Fruit fly (Drosophila melanogaster) whole organism, embryonic: ENCODE measurements around the gene mei-P26.

ENCODE experiments used
- B-H2 ChIP-seq: fragments of 200-800 bp; sonication (Bioruptor generic); optimal IDR thresholded peaks from 2 replicates; lab custom pipeline; 2018; ENCODE audit warnings: missing biosample characterization, mild to moderate bottlenecking, missing genetic modification characterization
- Bteb2 ChIP-seq: fragments of 200-800 bp; sonication (Bioruptor generic); optimal IDR thresholded peaks from 2 replicates; lab custom pipeline; 2016; ENCODE audit warnings: missing biosample characterization, missing genetic modification characterization
- CG10147 ChIP-seq: fragments of 200-800 bp; sonication (Bioruptor generic); optimal IDR thresholded peaks from 2 replicates; lab custom pipeline; 2019; ENCODE audit warnings: missing biosample characterization, mild to moderate bottlenecking, missing genetic modification characterization, moderate library complexity
- CG1603 ChIP-seq: fragments of 200-800 bp; sonication (Bioruptor generic); optimal IDR thresholded peaks from 2 replicates; lab custom pipeline; 2019; ENCODE audit warnings: missing biosample characterization, mild to moderate bottlenecking, missing genetic modification characterization, moderate library complexity
- CG17359 ChIP-seq: fragments of 200-800 bp; sonication (Bioruptor generic); optimal IDR thresholded peaks from 3 replicates; lab custom pipeline; 2018; ENCODE audit warnings: missing biosample characterization, mild to moderate bottlenecking, missing genetic modification characterization, moderate library complexity
- CG17385 ChIP-seq: fragments of 200-800 bp; sonication (Bioruptor generic); optimal IDR thresholded peaks from 3 replicates; lab custom pipeline; 2018; ENCODE audit warnings: missing biosample characterization, mild to moderate bottlenecking, missing genetic modification characterization
- CG17802 ChIP-seq: fragments of 200-800 bp; sonication (Bioruptor generic); optimal IDR thresholded peaks from 2 replicates; lab custom pipeline; 2018; ENCODE audit warnings: missing biosample characterization, mild to moderate bottlenecking, missing genetic modification characterization, moderate library complexity
- CG18619 ChIP-seq: fragments of 200-800 bp; sonication (Bioruptor generic); optimal IDR thresholded peaks from 3 replicates; lab custom pipeline; 2017; ENCODE audit warnings: missing biosample characterization, mild to moderate bottlenecking, missing genetic modification characterization
- CG2120 ChIP-seq: fragments of 200-800 bp; sonication (Bioruptor generic); optimal IDR thresholded peaks from 3 replicates; lab custom pipeline; 2016; ENCODE audit warnings: missing biosample characterization, missing genetic modification characterization
- CG30431 ChIP-seq: fragments of 200-800 bp; sonication (Bioruptor generic); optimal IDR thresholded peaks from 2 replicates; lab custom pipeline; 2017; ENCODE audit warnings: missing biosample characterization, missing genetic modification characterization
- CG3838 ChIP-seq: fragments of 200-800 bp; sonication (Bioruptor generic); optimal IDR thresholded peaks from 3 replicates; lab custom pipeline; 2016; ENCODE audit warnings: missing biosample characterization, missing genetic modification characterization
- CG3847 ChIP-seq: fragments of 200-800 bp; sonication (Bioruptor generic); IDR thresholded peaks from 2 replicates; pipeline ENCODE4 v1.3.6; 2022; ENCODE audit warnings: missing biosample characterization, missing genetic modification characterization
- CG4424 ChIP-seq: fragments of 200-800 bp; sonication (Bioruptor generic); optimal IDR thresholded peaks from 3 replicates; lab custom pipeline; 2016; ENCODE audit warnings: missing biosample characterization, missing genetic modification characterization
- CG4617 ChIP-seq: fragments of 200-800 bp; sonication (Bioruptor generic); optimal IDR thresholded peaks from 3 replicates; lab custom pipeline; 2016; ENCODE audit warnings: missing biosample characterization, missing genetic modification characterization, borderline replicate concordance
- CG6175 ChIP-seq: fragments of 200-800 bp; sonication (Bioruptor generic); IDR thresholded peaks from 3 replicates; pipeline ENCODE4 v1.3.6; 2022; ENCODE audit warnings: missing biosample characterization, missing genetic modification characterization
- CG6272 ChIP-seq: fragments of 200-800 bp; sonication (Bioruptor generic); IDR thresholded peaks from 2 replicates; pipeline ENCODE4 v1.3.6; 2022; ENCODE audit warnings: missing biosample characterization, missing genetic modification characterization
- CG9727 ChIP-seq: fragments of 200-800 bp; sonication (Bioruptor generic); optimal IDR thresholded peaks from 3 replicates; lab custom pipeline; 2017; ENCODE audit warnings: missing biosample characterization, mild to moderate bottlenecking, missing genetic modification characterization
- CoRest ChIP-seq: fragments of 200-800 bp; sonication (Bioruptor generic); optimal IDR thresholded peaks from 3 replicates; lab custom pipeline; 2018; ENCODE audit warnings: missing biosample characterization, mild to moderate bottlenecking, missing genetic modification characterization, moderate library complexity
- D ChIP-seq, 2 experiments: fragments of 200-800 bp in 1 of 2; fragments of >200 bp in 1 of 2; sonication (Bioruptor generic) in 1 of 2; optimal IDR thresholded peaks; 2 replicates in 1 of 2; 3 replicates in 1 of 2; lab custom pipeline; 2017; ENCODE audit warnings: mild to moderate bottlenecking in 1 of 2, missing biosample characterization in 1 of 2, missing genetic modification characterization in 1 of 2, missing genetic modification reagents in 1 of 2
- Dip3 ChIP-seq: fragments of 200-800 bp; sonication (Bioruptor generic); optimal IDR thresholded peaks from 3 replicates; lab custom pipeline; 2016; ENCODE audit warnings: missing biosample characterization, missing genetic modification characterization
- Doc3 ChIP-seq: fragments of 200-800 bp; sonication (Bioruptor generic); IDR thresholded peaks from 3 replicates; pipeline ENCODE4 v1.3.6; 2022; ENCODE audit warnings: missing biosample characterization, missing genetic modification characterization; ENCODE audit not compliant: partially characterized antibody
- GATAe ChIP-seq: fragments of 200-800 bp; sonication (Bioruptor generic); conservative IDR thresholded peaks from 2 replicates; pipeline ENCODE4 v1.3.6; 2022; ENCODE audit warnings: missing biosample characterization, missing genetic modification characterization
- Gsc ChIP-seq: fragments of 200-800 bp; sonication (Bioruptor generic); IDR thresholded peaks from 2 replicates; pipeline ENCODE4 v1.3.6; 2022; ENCODE audit warnings: missing biosample characterization, missing genetic modification characterization
- HLH54F ChIP-seq: fragments of 200-800 bp; sonication (Bioruptor generic); optimal IDR thresholded peaks from 3 replicates; lab custom pipeline; 2016; ENCODE audit warnings: missing biosample characterization, missing genetic modification characterization
- MBD-R2 ChIP-seq: fragments of 200-800 bp; sonication (Bioruptor generic); IDR thresholded peaks from 2 replicates; pipeline ENCODE4 v1.3.6; 2022; ENCODE audit warnings: missing biosample characterization, missing genetic modification characterization
- Med ChIP-seq: fragments of 200-800 bp; sonication (Bioruptor generic); peaks from one replicate; lab custom pipeline; 2016; ENCODE audit warnings: missing biosample characterization, missing genetic modification characterization, mild to moderate bottlenecking, inconsistent platforms, moderate library complexity
- Myb ChIP-seq: fragments of 200-800 bp; sonication (Bioruptor generic); optimal IDR thresholded peaks from 2 replicates; lab custom pipeline; 2016; ENCODE audit warnings: missing biosample characterization, missing genetic modification characterization
- Nf-YC ChIP-seq: fragments of 200-800 bp; optimal IDR thresholded peaks from 3 replicates; lab custom pipeline; 2019; ENCODE audit warnings: missing biosample characterization, mild to moderate bottlenecking, missing genetic modification characterization, moderate library complexity
- Oaz ChIP-seq: fragments of 200-800 bp; sonication (Bioruptor generic); IDR thresholded peaks from 2 replicates; pipeline ENCODE4 v1.3.6; 2022; ENCODE audit warnings: missing biosample characterization, missing genetic modification characterization
- Oli ChIP-seq: fragments of 200-800 bp; sonication (Bioruptor generic); optimal IDR thresholded peaks from 2 replicates; lab custom pipeline; 2018; ENCODE audit warnings: missing biosample characterization, mild to moderate bottlenecking, missing genetic modification characterization, moderate library complexity
- Ptx1 ChIP-seq: fragments of 200-800 bp; sonication (Bioruptor generic); IDR thresholded peaks from 2 replicates; pipeline ENCODE4 v1.3.6; 2022; ENCODE audit warnings: missing biosample characterization, missing genetic modification characterization
- Rfx ChIP-seq: fragments of 200-800 bp; sonication (Bioruptor generic); IDR thresholded peaks from 2 replicates; pipeline ENCODE4 v1.3.6; 2022; ENCODE audit warnings: missing biosample characterization, missing genetic modification characterization
- ci ChIP-seq: fragments of 200-800 bp; sonication (Bioruptor generic); IDR thresholded peaks from 3 replicates; pipeline ENCODE4 v1.3.6; 2022; ENCODE audit warnings: missing biosample characterization, missing genetic modification characterization
- cwo ChIP-seq: fragments of 200-800 bp; sonication (Bioruptor generic); optimal IDR thresholded peaks from 3 replicates; lab custom pipeline; 2017; ENCODE audit warnings: missing biosample characterization, missing genetic modification characterization, mild to moderate bottlenecking, moderate library complexity, missing genetic modification reagents
- dan ChIP-seq: fragments of 200-800 bp; sonication (Bioruptor generic); IDR thresholded peaks from 2 replicates; pipeline ENCODE4 v1.3.6; 2022; ENCODE audit warnings: missing biosample characterization, missing genetic modification characterization
- disco-r ChIP-seq: fragments of 200-800 bp; sonication (Bioruptor generic); optimal IDR thresholded peaks from 2 replicates; lab custom pipeline; 2016; ENCODE audit warnings: missing biosample characterization, missing genetic modification characterization
- emc ChIP-seq: fragments of 200-800 bp; sonication (Bioruptor generic); optimal IDR thresholded peaks from 2 replicates; lab custom pipeline; 2016; ENCODE audit warnings: missing biosample characterization, missing genetic modification characterization
- esg ChIP-seq: fragments of 200-800 bp; sonication (Bioruptor generic); conservative IDR thresholded peaks from 2 replicates; pipeline ENCODE4 v1.3.6; 2022; ENCODE audit warnings: missing biosample characterization, missing genetic modification characterization
- ewg ChIP-seq: fragments of 200-800 bp; sonication (Bioruptor generic); optimal IDR thresholded peaks from 3 replicates; lab custom pipeline; 2017; ENCODE audit warnings: mild to moderate bottlenecking, missing biosample characterization, missing genetic modification reagents, missing genetic modification characterization
- lov ChIP-seq, 2 experiments: fragments of 200-800 bp in 1 of 2; fragments of >200 bp in 1 of 2; sonication (Bioruptor generic) in 1 of 2; IDR thresholded peaks in 1 of 2; optimal IDR thresholded peaks in 1 of 2; 2 replicates in 1 of 2; 3 replicates in 1 of 2; pipeline versions ENCODE4 v1.3.6 to Lab custom; 2017 to 2022; ENCODE audit warnings: missing biosample characterization in 1 of 2, missing genetic modification characterization in 1 of 2
- maf-S ChIP-seq: fragments of 200-800 bp; sonication (Bioruptor generic); optimal IDR thresholded peaks from 2 replicates; lab custom pipeline; 2016; ENCODE audit warnings: missing biosample characterization, missing genetic modification characterization
- odd ChIP-seq: fragments of 200-800 bp; sonication (Bioruptor generic); optimal IDR thresholded peaks from 2 replicates; lab custom pipeline; 2017; ENCODE audit warnings: missing biosample characterization, mild to moderate bottlenecking, missing genetic modification characterization
- peb ChIP-seq: fragments of 200-800 bp; sonication (Bioruptor generic); IDR thresholded peaks from 2 replicates; pipeline ENCODE4 v1.3.6; 2022; ENCODE audit warnings: missing biosample characterization, missing genetic modification characterization
- phol ChIP-seq: fragments of 200-800 bp; sonication (Bioruptor generic); optimal IDR thresholded peaks from 3 replicates; lab custom pipeline; 2018; ENCODE audit warnings: missing biosample characterization, mild to moderate bottlenecking, missing genetic modification characterization, moderate library complexity
- pnt ChIP-seq: fragments of 200-800 bp; sonication (Bioruptor generic); optimal IDR thresholded peaks from 3 replicates; lab custom pipeline; 2016; ENCODE audit warnings: missing biosample characterization, missing genetic modification characterization
- slp2 ChIP-seq: fragments of 200-800 bp; sonication (Bioruptor generic); optimal IDR thresholded peaks from 2 replicates; lab custom pipeline; 2016; ENCODE audit warnings: missing biosample characterization, missing genetic modification characterization
- sob ChIP-seq: fragments of 200-800 bp; sonication (Bioruptor generic); IDR thresholded peaks from 2 replicates; pipeline ENCODE4 v1.3.6; 2022; ENCODE audit warnings: missing biosample characterization, missing genetic modification characterization
- tin ChIP-seq: fragments of 200-800 bp; sonication (Bioruptor generic); optimal IDR thresholded peaks from 3 replicates; lab custom pipeline; 2016; ENCODE audit warnings: missing biosample characterization, missing genetic modification characterization
- unpg ChIP-seq: fragments of 200-800 bp; sonication (Bioruptor generic); optimal IDR thresholded peaks from 3 replicates; lab custom pipeline; 2018; ENCODE audit warnings: missing biosample characterization, mild to moderate bottlenecking, missing genetic modification characterization, moderate library complexity

The mei-P26 gene

dm6 chrX:9136776-9137550 is 26.1 kb upstream of the mei-P26 start (continued):
- TF ChIP-seq odd (no peak), Rfx (GFP tag; lab: Robert Waterston, UW) (no peak), dan (GFP tag; lab: Robert Waterston, UW) (no peak), CG9727 (GFP tag; lab: Kevin White, UChicago) (peak; percentile 22), lov (optimal IDR thresholded peaks at IDR 0.05; lab: Kevin White, UChicago) (no peak), lov (GFP tag; IDR thresholded peaks at IDR 0.05; lab: Robert Waterston, UW) (no peak; the same call in 2 of the 3 replicates), Med (peak; percentile 89), Dip3 (GFP tag; lab: Kevin White, UChicago) (no peak), CG17802 (tag; lab: Kevin White, UChicago) (peak; percentile 14), Gsc (GFP tag; lab: Robert Waterston, UW) (no peak), CG4424 (GFP tag; lab: Kevin White, UChicago) (peak; percentile 49), Oaz (GFP tag; lab: Robert Waterston, UW) (no peak), CoRest (tag; lab: Kevin White, UChicago) (peak; percentile 60), GATAe (GFP tag; lab: Robert Waterston, UW) (no peak), ewg (GFP tag; lab: Kevin White, UChicago) (peak; percentile 44), cwo (GFP tag; lab: Kevin White, UChicago) (no peak), disco-r (GFP tag; lab: Kevin White, UChicago) (no peak), MBD-R2 (no peak), CG18619 (peak; percentile 4), Nf-YC (tag; lab: Kevin White, UChicago) (no peak), CG4617 (GFP tag; lab: Kevin White, UChicago) (no peak), CG3838 (GFP tag; lab: Kevin White, UChicago) (no peak), sob (GFP tag; lab: Robert Waterston, UW) (peak; percentile 33; the same call in 1 of the 2 replicates), CG1603 (tag; lab: Kevin White, UChicago) (peak; percentile 55), CG2120 (GFP tag; lab: Kevin White, UChicago) (peak; percentile 39), unpg (GFP tag; lab: Kevin White, UChicago) (peak; percentile 64), CG17385 (GFP tag; lab: Kevin White, UChicago) (peak; percentile 57), CG30431 (GFP tag; lab: Kevin White, UChicago) (no peak), Oli (tag; lab: Kevin White, UChicago) (peak; percentile 59), phol (peak; percentile 58), B-H2 (GFP tag; lab: Kevin White, UChicago) (no peak), tin (peak; percentile 37), D (optimal IDR thresholded peaks at IDR 0.05; lab: Kevin White, UChicago) (no peak), D (GFP tag; optimal IDR thresholded peaks at IDR 0.05; lab: Kevin White, UChicago) (peak; percentile 8), peb (GFP tag; lab: Robert Waterston, UW) (no peak), CG17359 (peak; percentile 74), CG3847 (no peak), Myb (GFP tag; lab: Kevin White, UChicago) (peak; percentile 34), esg (GFP tag; lab: Robert Waterston, UW) (peak; percentile 44; the same call in 1 of the 2 replicates), pnt (GFP tag; lab: Kevin White, UChicago) (peak; percentile 37), emc (GFP tag; lab: Kevin White, UChicago) (peak; percentile 17), Ptx1 (GFP tag; lab: Robert Waterston, UW) (peak; percentile 68), slp2 (GFP tag; lab: Kevin White, UChicago) (peak; percentile 36), Doc3 (no peak), HLH54F (no peak), CG10147 (no peak), CG6175 (GFP tag; lab: Robert Waterston, UW) (no peak), ci (GFP tag; lab: Robert Waterston, UW) (peak; percentile 59; the same call in 1 of the 3 replicates), CG6272 (no peak), Bteb2 (GFP tag; lab: Kevin White, UChicago) (no peak), maf-S (peak; percentile 33)
